Worm (Caenorhabditis elegans): ENCODE data around the gene F38A1.9.

The F38A1.9 gene

ce11 chrIV:1204870-1205269, 40.3 kb downstream of the F38A1.9 start, which contains the start of gene dsl-2:
TSS of gene dsl-2 (minus strand) at chrIV:1204970.
- TF ChIP-seq lin-11 (tag; optimal IDR thresholded peaks at IDR 0.05) (no peak), elt-4 (tag; optimal IDR thresholded peaks at IDR 0.05) (no peak), pros-1 (tag; optimal IDR thresholded peaks at IDR 0.05) (no peak), hlh-6 (tag; optimal IDR thresholded peaks at IDR 0.05) (no peak), ttx-3 (tag; optimal IDR thresholded peaks at IDR 0.05) (no peak), hlh-15 (tag; optimal IDR thresholded peaks at IDR 0.05) (no peak), tbx-2 (tag; optimal IDR thresholded peaks at IDR 0.05) (no peak), nfya-1 (tag; optimal IDR thresholded peaks at IDR 0.05) (no peak), Y22D7AL.16 (tag; optimal IDR thresholded peaks at IDR 0.05) (no peak), fkh-6 (tag; optimal IDR thresholded peaks at IDR 0.05) (no peak), zip-5 (tag; optimal IDR thresholded peaks at IDR 0.05) (no peak), ceh-31 (tag; optimal IDR thresholded peaks at IDR 0.05) (no peak), dve-1 (tag; optimal IDR thresholded peaks at IDR 0.05) (no peak)

- TF ChIP-seq nhr-11 (tag; optimal IDR thresholded peaks at IDR 0.05) (no peak), ama-1 (optimal IDR thresholded peaks at IDR 0.05) (no peak), pros-1 (tag; optimal IDR thresholded peaks at IDR 0.05) (no peak), madf-2 (tag; optimal IDR thresholded peaks at IDR 0.05) (no peak), pag-3 (tag; optimal IDR thresholded peaks at IDR 0.05; ENCODE audit: borderline replicate concordance) (no peak), nhr-232 (tag; optimal IDR thresholded peaks at IDR 0.05) (no peak), ceh-2 (tag; optimal IDR thresholded peaks at IDR 0.05) (no peak), ceh-22 (tag; optimal IDR thresholded peaks at IDR 0.05) (no peak)
These were observed 45.6 kb downstream of the F38A1.9 start for ce11 chrIV:1199501-1199900.

Data from whole organism, late embryonic.